Fruit fly (Drosophila melanogaster) whole organism, wandering third instar larva: ENCODE results near the gene rush.

Experiments used
- Abd-B ChIP-seq: fragments of >200 bp; optimal IDR thresholded peaks from 2 replicates; lab custom pipeline; 2017; ENCODE audit warnings: missing biosample characterization, missing genetic modification characterization
- CG32264 ChIP-seq: fragments of 200-800 bp; sonication (Bioruptor generic); optimal IDR thresholded peaks from 2 replicates; lab custom pipeline; 2016; ENCODE audit warnings: missing biosample characterization, missing genetic modification characterization
- CG9705 ChIP-seq: fragments of 200-800 bp; sonication (Bioruptor generic); optimal IDR thresholded peaks from 2 replicates; lab custom pipeline; 2018; ENCODE audit warnings: missing biosample characterization, mild to moderate bottlenecking, missing genetic modification characterization
- Hr78 ChIP-seq: fragments of >200 bp; optimal IDR thresholded peaks from 2 replicates; lab custom pipeline; 2017; ENCODE audit warnings: missing biosample characterization, missing genetic modification characterization
- br ChIP-seq: fragments of 200-800 bp; sonication (Bioruptor generic); optimal IDR thresholded peaks from 2 replicates; lab custom pipeline; 2016; ENCODE audit warnings: missing biosample characterization, missing genetic modification characterization
- brk ChIP-seq: fragments of 200-800 bp; sonication (Bioruptor generic); optimal IDR thresholded peaks from 2 replicates; lab custom pipeline; 2016; ENCODE audit warnings: missing biosample characterization, mild to moderate bottlenecking, missing genetic modification characterization
- dsf ChIP-seq: sonication (Bioruptor generic); optimal IDR thresholded peaks from 2 replicates; lab custom pipeline; 2016; ENCODE audit warnings: missing biosample characterization, missing genetic modification characterization, borderline replicate concordance
- h ChIP-seq: fragments of 200-800 bp; sonication (Bioruptor generic); optimal IDR thresholded peaks from 3 replicates; lab custom pipeline; 2016; ENCODE audit warnings: missing biosample characterization, mild to moderate bottlenecking, missing genetic modification characterization
- pan ChIP-seq: fragments of >200 bp; optimal IDR thresholded peaks from 2 replicates; lab custom pipeline; 2017
- sage ChIP-seq: fragments of 200-800 bp; sonication (Bioruptor generic); optimal IDR thresholded peaks from 2 replicates; lab custom pipeline; 2016; ENCODE audit warnings: missing biosample characterization, mild to moderate bottlenecking, missing genetic modification characterization
- usp ChIP-seq: fragments of >200 bp; optimal IDR thresholded peaks from 2 replicates; lab custom pipeline; 2017; ENCODE audit warnings: missing biosample characterization, missing genetic modification characterization

dm6 chrX:1517618-1518017 is 39.3 kb downstream of the rush start:
- no peak for TF ChIP-seq Hr78 (GFP tag; lab: Kevin White, UChicago)
- TF ChIP-seq pan (lab: Kevin White, UChicago) = no peak
- TF ChIP-seq h (GFP tag; lab: Kevin White, UChicago) = peak; percentile 42
- TF ChIP-seq CG32264 (GFP tag; lab: Kevin White, UChicago) = no peak
- TF ChIP-seq CG9705 (GFP tag; lab: Kevin White, UChicago) = no peak
- TF ChIP-seq dsf (GFP tag; lab: Kevin White, UChicago) = no peak
- TF ChIP-seq sage (GFP tag; lab: Kevin White, UChicago) = no peak
- no peak for TF ChIP-seq usp (GFP tag; lab: Kevin White, UChicago)
- TF ChIP-seq Abd-B (GFP tag; lab: Kevin White, UChicago) = no peak
- TF ChIP-seq brk (GFP tag; lab: Kevin White, UChicago) = no peak
- peak; percentile 20 for TF ChIP-seq br (GFP tag; lab: Kevin White, UChicago)
